Worm (Caenorhabditis elegans) whole organism, L4 larva: Measurements from ENCODE around the gene acr-2.

Experiments
- ZK337.2 ChIP-seq: fragments of 200-800 bp; sonication (Bioruptor generic); IDR thresholded peaks from 2 replicates; pipeline ENCODE4 v1.3.6; 2022; ENCODE audit warnings: missing genetic modification reagents, missing genetic modification characterization, missing compliant biosample characterization
- ama-1 ChIP-seq: fragments of 150-350 bp; optimal IDR thresholded peaks from 2 replicates; lab custom pipeline; 2014; ENCODE audit warnings: inconsistent platforms, mixed read lengths
- fos-1 ChIP-seq: fragments of 150-350 bp; optimal IDR thresholded peaks from 2 replicates; lab custom pipeline; 2014; ENCODE audit warnings: missing biosample characterization, missing genetic modification characterization
- lin-13 ChIP-seq: fragments of 150-350 bp; optimal IDR thresholded peaks from 2 replicates; lab custom pipeline; 2014; ENCODE audit warnings: missing biosample characterization, missing genetic modification reagents, missing genetic modification characterization
- mxl-3 ChIP-seq: fragments of 200-800 bp; sonication (Bioruptor generic); optimal IDR thresholded peaks from 2 replicates; lab custom pipeline; 2018; ENCODE audit warnings: mild to moderate bottlenecking, missing genetic modification characterization, missing compliant biosample characterization
- nhr-11 ChIP-seq: fragments of 150-350 bp; optimal IDR thresholded peaks from 2 replicates; lab custom pipeline; 2014; ENCODE audit warnings: missing biosample characterization, missing genetic modification characterization
- nhr-25 ChIP-seq: sonication (generic microtip); optimal IDR thresholded peaks from 2 replicates; lab custom pipeline; 2017; ENCODE audit warnings: missing genetic modification characterization, mild to moderate bottlenecking, missing compliant biosample characterization, antibody characterized with exemption, moderate library complexity, borderline replicate concordance; ENCODE audit not compliant: insufficient read depth
- nhr-28 ChIP-seq: fragments of 150-350 bp; optimal IDR thresholded peaks from 2 replicates; lab custom pipeline; 2014; ENCODE audit warnings: missing biosample characterization, missing genetic modification characterization
- pha-4 ChIP-seq, 2 experiments: fragments of 150-350 bp in 1 of 2; fragments of 200-800 bp in 1 of 2; sonication (Bioruptor generic) in 1 of 2; IDR thresholded peaks in 1 of 2; optimal IDR thresholded peaks in 1 of 2; 2 replicates each; pipeline versions ENCODE4 v1.3.6 to Lab custom; 2014 to 2022; ENCODE audit warnings: missing genetic modification characterization in 2 of 2, missing genetic modification reagents in 2 of 2, missing biosample characterization in 1 of 2, missing compliant biosample characterization in 1 of 2
- snpc-4 ChIP-seq: fragments of 150-350 bp; optimal IDR thresholded peaks from 2 replicates; lab custom pipeline; 2014; ENCODE audit warnings: missing biosample characterization, missing genetic modification characterization
- unc-130 ChIP-seq: sonication (generic microtip); optimal IDR thresholded peaks from 2 replicates; lab custom pipeline; 2016; ENCODE audit warnings: missing genetic modification reagents, missing genetic modification characterization, missing compliant biosample characterization
- unc-39 ChIP-seq: sonication (generic microtip); optimal IDR thresholded peaks from 2 replicates; lab custom pipeline; 2017; ENCODE audit warnings: missing biosample characterization, missing genetic modification characterization
- unc-62 ChIP-seq, 3 experiments: fragments of 150-350 bp in 1 of 3; sonication (generic microtip); optimal IDR thresholded peaks in 2 of 3; peaks in 1 of 3; 1 replicate in 1 of 3; 2 replicates in 2 of 3; lab custom pipeline; 2014 to 2017; ENCODE audit warnings: missing biosample characterization in 3 of 3, missing genetic modification characterization in 3 of 3, missing genetic modification reagents in 3 of 3, missing genotype in 1 of 3
- vab-7 ChIP-seq: fragments of 200-800 bp; sonication (Bioruptor generic); IDR thresholded peaks from 2 replicates; pipeline ENCODE4 v1.3.6; 2022; ENCODE audit warnings: missing genetic modification reagents, missing genetic modification characterization, missing compliant biosample characterization

DNA sequence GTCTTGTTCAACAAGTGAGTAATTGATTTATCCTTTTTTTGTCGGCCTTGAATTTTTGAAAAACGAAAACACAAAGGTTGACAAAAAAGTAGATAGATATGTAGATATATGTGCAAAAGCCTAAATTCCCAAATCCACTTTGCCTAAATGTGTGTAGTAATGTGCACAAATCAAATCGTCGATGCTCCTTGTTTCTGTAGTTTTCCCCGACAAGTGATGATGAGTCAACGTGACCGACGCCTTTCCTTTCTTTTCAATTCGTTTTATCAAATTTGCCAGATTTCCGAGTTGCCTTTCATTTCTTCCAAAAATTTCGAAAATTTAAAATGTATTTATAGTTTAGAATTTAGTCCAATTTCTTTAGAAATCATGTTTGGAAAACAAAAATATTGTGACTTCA, 2.8 kb downstream of the acr-2 start:
- no peak for TF ChIP-seq unc-39 (tag; lab: Kevin White, UChicago)
- TF ChIP-seq nhr-11 (tag; lab: Kevin White, UChicago): no peak
- no peak for TF ChIP-seq snpc-4 (tag; lab: Kevin White, UChicago)
- no peak for TF ChIP-seq ZK337.2 (GFP tag; lab: Robert Waterston, UW)
- no peak for TF ChIP-seq nhr-28 (tag; lab: Kevin White, UChicago)
- TF ChIP-seq vab-7: no peak
- peak in 1 of 2 experiments; percentile 37 for TF ChIP-seq unc-62 (GFP tag; optimal IDR thresholded peaks at IDR 0.05 in 1 of 2; lab: Kevin White, UChicago)
- TF ChIP-seq unc-62 (tag; optimal IDR thresholded peaks at IDR 0.05; lab: Kevin White, UChicago): no peak
- TF ChIP-seq nhr-25: no peak
- no peak for TF ChIP-seq fos-1
- TF ChIP-seq pha-4 (GFP tag; IDR thresholded peaks at IDR 0.05; lab: Robert Waterston, UW): no peak
- no peak for TF ChIP-seq pha-4 (tag; optimal IDR thresholded peaks at IDR 0.05; lab: Kevin White, UChicago)
- TF ChIP-seq unc-130 (GFP tag; lab: Kevin White, UChicago): no peak
- no peak for TF ChIP-seq mxl-3 (GFP tag; lab: Kevin White, UChicago)
- no peak for TF ChIP-seq ama-1 (lab: Kevin White, UChicago)
- TF ChIP-seq lin-13: no peak
